Fruit fly (Drosophila melanogaster) whole organism, prepupa: ENCODE results near the gene Myo61F.

Experiments used
- CG3032 ChIP-seq: fragments of 200-800 bp; optimal IDR thresholded peaks from 2 replicates; lab custom pipeline; 2019; ENCODE audit warnings: missing biosample characterization, mild to moderate bottlenecking, missing genetic modification characterization, moderate library complexity
- CG31627 ChIP-seq: fragments of 200-800 bp; sonication (Bioruptor generic); optimal IDR thresholded peaks from 3 replicates; lab custom pipeline; 2016; ENCODE audit warnings: missing biosample characterization, missing genetic modification characterization
- CG6808 ChIP-seq: fragments of 200-800 bp; sonication (Bioruptor generic); optimal IDR thresholded peaks from 3 replicates; lab custom pipeline; 2017; ENCODE audit warnings: missing biosample characterization, missing genetic modification characterization, mild to moderate bottlenecking, moderate library complexity, missing genetic modification reagents
- CG7368 ChIP-seq: fragments of 200-800 bp; sonication (Bioruptor generic); optimal IDR thresholded peaks from 3 replicates; lab custom pipeline; 2016; ENCODE audit warnings: missing biosample characterization, missing genetic modification characterization
- Lpt ChIP-seq: fragments of 200-800 bp; sonication (Bioruptor generic); optimal IDR thresholded peaks from 3 replicates; lab custom pipeline; 2016; ENCODE audit warnings: missing biosample characterization, missing genetic modification characterization
- OdsH ChIP-seq: fragments of 200-800 bp; sonication (Bioruptor generic); optimal IDR thresholded peaks from 3 replicates; lab custom pipeline; 2016; ENCODE audit warnings: missing biosample characterization, missing genetic modification characterization
- dac ChIP-seq: fragments of 200-800 bp; sonication (Bioruptor generic); optimal IDR thresholded peaks from 2 replicates; lab custom pipeline; 2017; ENCODE audit warnings: missing biosample characterization, mild to moderate bottlenecking, missing genetic modification characterization
- fd85E ChIP-seq: fragments of 200-800 bp; sonication (Bioruptor generic); optimal IDR thresholded peaks from 3 replicates; lab custom pipeline; 2016; ENCODE audit warnings: missing biosample characterization, missing genetic modification characterization
- net ChIP-seq: fragments of 200-800 bp; sonication (Bioruptor generic); optimal IDR thresholded peaks from 3 replicates; lab custom pipeline; 2016; ENCODE audit warnings: missing biosample characterization, missing genetic modification characterization

DNA sequence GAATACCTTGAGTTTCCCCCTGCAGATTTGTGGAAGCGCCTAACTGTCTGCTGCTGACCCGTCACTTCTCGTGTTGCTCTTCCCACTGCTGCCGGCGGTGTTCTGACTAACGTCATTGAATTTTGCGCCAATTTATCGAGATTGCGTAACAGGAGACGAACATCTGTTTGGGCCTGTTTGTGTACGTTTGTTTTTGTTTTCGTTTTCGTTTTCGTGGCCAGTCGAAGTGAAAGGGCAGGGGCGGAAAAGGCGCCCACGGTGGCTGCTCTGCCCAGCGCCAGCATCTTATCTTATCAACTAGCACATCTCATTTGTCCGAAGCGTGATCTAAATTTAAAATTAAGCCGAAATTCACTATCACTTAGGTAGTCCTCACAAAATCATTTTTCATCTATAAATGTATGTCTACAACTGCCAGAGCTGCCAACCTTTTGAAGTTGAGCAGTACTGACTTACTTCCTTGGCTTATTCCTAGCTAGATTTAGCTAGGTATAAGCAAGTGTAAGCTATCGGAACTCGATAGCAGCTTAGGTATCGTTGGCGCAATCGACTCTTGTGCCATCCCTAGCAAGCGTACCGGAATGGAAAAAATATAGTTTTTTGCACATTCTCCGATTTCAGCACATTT lies 11.2 kb upstream of the Myo61F start, which contains the start of the genes Ctr9 and Nt5a:
- TF ChIP-seq CG3032 (tag; lab: Kevin White, UChicago) (peak; percentile 50), fd85E (no peak), CG7368 (GFP tag; lab: Kevin White, UChicago) (no peak), CG6808 (no peak), OdsH (GFP tag; lab: Kevin White, UChicago) (no peak), net (GFP tag; lab: Kevin White, UChicago) (no peak), Lpt (GFP tag; lab: Kevin White, UChicago) (no peak), dac (no peak), CG31627 (GFP tag; lab: Kevin White, UChicago) (peak; percentile 50)
